Fruit fly (Drosophila melanogaster): ENCODE measurements around the gene tal-2A.

Gene tal-2A

dm6 chr3R:13779241-13779683 lies 33.6 kb upstream of the tal-2A start, which contains the start of the genes CG42375 and CG9288 (continued):
- peak; percentile 23 for TF ChIP-seq MESR4 (GFP tag; optimal IDR thresholded peaks at IDR 0.05)
- TF ChIP-seq emc (GFP tag; optimal IDR thresholded peaks at IDR 0.05) = peak; percentile 21
- no peak for TF ChIP-seq Poxn (GFP tag; IDR thresholded peaks at IDR 0.05)
- peak; percentile 73 for TF ChIP-seq Hmx (GFP tag; optimal IDR thresholded peaks at IDR 0.05)
- no peak for TF ChIP-seq NFAT (GFP tag; IDR thresholded peaks at IDR 0.05)
- TF ChIP-seq CTCF (GFP tag; optimal IDR thresholded peaks at IDR 0.05) = peak; percentile 59
- peak; percentile 52 for TF ChIP-seq bcd (GFP tag; optimal IDR thresholded peaks at IDR 0.05)
- no peak for TF ChIP-seq schlank (tag; optimal IDR thresholded peaks at IDR 0.05)
- no peak for TF ChIP-seq CG1529 (GFP tag; optimal IDR thresholded peaks at IDR 0.05)
- peak; percentile 55 for TF ChIP-seq CG33213 (GFP tag; optimal IDR thresholded peaks at IDR 0.05)
- TF ChIP-seq cato (GFP tag; optimal IDR thresholded peaks at IDR 0.05; ENCODE audit: borderline replicate concordance) = no peak
- peak; percentile 77 for TF ChIP-seq Sox100B (GFP tag; optimal IDR thresholded peaks at IDR 0.05)
- no peak for TF ChIP-seq fd3F (GFP tag; optimal IDR thresholded peaks at IDR 0.05)
- TF ChIP-seq CG17361 (GFP tag; IDR thresholded peaks at IDR 0.05) = peak; percentile 80
- peak; percentile 44; the same call in 2 of the 4 replicates for TF ChIP-seq Gug (GFP tag; IDR thresholded peaks at IDR 0.05)
- TF ChIP-seq dan (GFP tag; IDR thresholded peaks at IDR 0.05) = no peak
- TF ChIP-seq CkIIα-i1 (GFP tag; IDR thresholded peaks at IDR 0.05) = no peak
- TF ChIP-seq Bteb2 (GFP tag; optimal IDR thresholded peaks at IDR 0.05) = peak; percentile 26
- 0 out of 2 replicates have a peak, but pooled peaks have one; percentile 52 for TF ChIP-seq Nf-YA (GFP tag; IDR thresholded peaks at IDR 0.05)
- no peak for TF ChIP-seq CG8944 (GFP tag; optimal IDR thresholded peaks at IDR 0.05)
- no peak for TF ChIP-seq CG16779 (GFP tag; IDR thresholded peaks at IDR 0.05)
- peak; percentile 28 for TF ChIP-seq grau (tag; optimal IDR thresholded peaks at IDR 0.05)
- no peak for TF ChIP-seq Nf-YB (GFP tag; optimal IDR thresholded peaks at IDR 0.05)
- no peak for TF ChIP-seq CG15479 (GFP tag; optimal IDR thresholded peaks at IDR 0.05)
- peak; percentile 18; the same call in 1 of the 2 replicates for TF ChIP-seq ttk (GFP tag; IDR thresholded peaks at IDR 0.05)
- TF ChIP-seq ase (GFP tag; IDR thresholded peaks at IDR 0.05) = no peak
- peak; percentile 39 for TF ChIP-seq pzg (GFP tag; optimal IDR thresholded peaks at IDR 0.05)

- TF ChIP-seq bowl (GFP tag; IDR thresholded peaks at IDR 0.05) (no peak), CG32532 (GFP tag; IDR thresholded peaks at IDR 0.05) (no peak), Dip3 (GFP tag; optimal IDR thresholded peaks at IDR 0.05) (no peak), CG5245 (GFP tag; optimal IDR thresholded peaks at IDR 0.05) (no peak), CG11398 (GFP tag; optimal IDR thresholded peaks at IDR 0.05) (no peak), Dek (tag; optimal IDR thresholded peaks at IDR 0.05) (no peak), Oaz (GFP tag; IDR thresholded peaks at IDR 0.05) (no peak), Neu2 (GFP tag; optimal IDR thresholded peaks at IDR 0.05; ENCODE audit: borderline replicate concordance) (peak; percentile 37), eve (GFP tag; optimal IDR thresholded peaks at IDR 0.05) (no peak), dmrt11E (tag; optimal IDR thresholded peaks at IDR 0.05) (no peak), CG11723 (GFP tag; optimal IDR thresholded peaks at IDR 0.05) (no peak), CG12104 (GFP tag; optimal IDR thresholded peaks at IDR 0.05) (no peak), gcm (GFP tag; optimal IDR thresholded peaks at IDR 0.05) (no peak), TFAM (GFP tag; optimal IDR thresholded peaks at IDR 0.05) (no peak), CG18476 (GFP tag; optimal IDR thresholded peaks at IDR 0.05) (no peak), HHEX (GFP tag; optimal IDR thresholded peaks at IDR 0.05) (no peak), CG4820 (GFP tag; optimal IDR thresholded peaks at IDR 0.05) (no peak), CG9932 (GFP tag; IDR thresholded peaks at IDR 0.05) (no peak), fu2 (GFP tag; optimal IDR thresholded peaks at IDR 0.05) (no peak), da (GFP tag; optimal IDR thresholded peaks at IDR 0.05) (no peak), Dp (GFP tag; optimal IDR thresholded peaks at IDR 0.05) (no peak), fd3F (GFP tag; optimal IDR thresholded peaks at IDR 0.05) (no peak), pzg (GFP tag; optimal IDR thresholded peaks at IDR 0.05) (peak; percentile 33), dimm (GFP tag; IDR thresholded peaks at IDR 0.05) (no peak), crp (GFP tag; optimal IDR thresholded peaks at IDR 0.05) (peak in 1 of 2 experiments; percentile 83), CG10267 (tag; optimal IDR thresholded peaks at IDR 0.05) (no peak), CG12071 (GFP tag; optimal IDR thresholded peaks at IDR 0.05) (no peak)
Observed at dm6 chr3R:13780769-13781168, 32.1 kb upstream of the tal-2A start, which contains the start of gene CG9286. TSS of gene CG9286 (plus strand) at chr3R:13780964.

Data from whole organism, embryonic.